Worm (Caenorhabditis elegans): ENCODE measurements around the gene cdh-12.

cdh-12 gene

DNA sequence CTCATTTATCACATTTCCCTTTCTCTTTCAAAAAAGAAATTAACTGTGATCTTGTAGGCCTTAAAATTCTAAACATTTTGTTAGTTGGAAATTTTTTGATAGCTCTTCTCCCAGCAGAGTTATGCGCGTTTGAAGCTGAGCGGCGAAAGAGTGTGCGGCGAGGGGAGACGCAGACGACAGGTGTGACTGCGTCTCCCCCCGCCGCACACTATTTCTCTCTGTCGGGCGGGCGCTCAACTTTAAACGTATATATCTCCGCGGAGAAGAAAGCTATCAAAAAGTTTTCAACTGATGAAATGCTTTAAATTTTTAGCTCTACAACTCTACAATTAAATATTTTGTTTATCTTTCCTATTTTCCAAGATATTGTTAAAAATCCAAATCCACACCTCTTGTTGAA lies 67.2 kb downstream of the cdh-12 start:
- TF ChIP-seq tbx-7 (tag; optimal IDR thresholded peaks at IDR 0.05) = no peak
- TF ChIP-seq fkh-6 (tag; optimal IDR thresholded peaks at IDR 0.05) = no peak
- TF ChIP-seq K09A11.1 (tag; optimal IDR thresholded peaks at IDR 0.05; ENCODE audit: insufficient read depth) = no peak
- TF ChIP-seq pqm-1 (tag; optimal IDR thresholded peaks at IDR 0.05) = no peak
- TF ChIP-seq ceh-24 (tag; optimal IDR thresholded peaks at IDR 0.05) = no peak
- TF ChIP-seq ceh-31 (tag; optimal IDR thresholded peaks at IDR 0.05) = no peak
- no peak for TF ChIP-seq unc-42 (tag; optimal IDR thresholded peaks at IDR 0.05)
- no peak for TF ChIP-seq ref-2 (tag; optimal IDR thresholded peaks at IDR 0.05)
- no peak for TF ChIP-seq dve-1 (tag; optimal IDR thresholded peaks at IDR 0.05)
- no peak for TF ChIP-seq ceh-19 (GFP tag; optimal IDR thresholded peaks at IDR 0.05)
- TF ChIP-seq pag-3 (tag; optimal IDR thresholded peaks at IDR 0.05; ENCODE audit: borderline replicate concordance) = no peak
- no peak for TF ChIP-seq T23F11.4 (GFP tag; optimal IDR thresholded peaks at IDR 0.05)

DNA sequence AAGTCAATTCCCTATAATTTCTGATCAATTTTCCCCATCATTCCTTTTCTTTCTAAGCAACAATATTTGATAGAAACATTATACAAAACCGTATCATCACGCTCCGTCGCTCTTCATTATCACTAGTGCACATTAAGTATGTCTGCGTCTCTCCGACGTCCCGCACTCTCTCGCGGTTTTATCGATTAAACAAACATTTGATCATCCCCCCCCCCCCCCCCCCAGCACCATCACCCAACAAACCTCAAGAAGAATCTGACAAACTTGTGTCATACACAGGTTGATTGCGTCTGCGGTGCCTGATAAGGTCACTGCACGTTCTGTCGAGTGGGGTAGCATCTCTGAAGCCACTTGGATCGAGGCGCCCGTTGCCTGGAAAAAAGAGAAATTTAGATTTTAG lies 68.2 kb downstream of the cdh-12 start:
- TF ChIP-seq pag-3 (tag; optimal IDR thresholded peaks at IDR 0.05; ENCODE audit: borderline replicate concordance) (no peak), pax-1 (tag; optimal IDR thresholded peaks at IDR 0.05) (peak; percentile 30), che-1 (tag; optimal IDR thresholded peaks at IDR 0.05) (no peak), elt-2 (tag; optimal IDR thresholded peaks at IDR 0.05) (peak; percentile 85)

DNA sequence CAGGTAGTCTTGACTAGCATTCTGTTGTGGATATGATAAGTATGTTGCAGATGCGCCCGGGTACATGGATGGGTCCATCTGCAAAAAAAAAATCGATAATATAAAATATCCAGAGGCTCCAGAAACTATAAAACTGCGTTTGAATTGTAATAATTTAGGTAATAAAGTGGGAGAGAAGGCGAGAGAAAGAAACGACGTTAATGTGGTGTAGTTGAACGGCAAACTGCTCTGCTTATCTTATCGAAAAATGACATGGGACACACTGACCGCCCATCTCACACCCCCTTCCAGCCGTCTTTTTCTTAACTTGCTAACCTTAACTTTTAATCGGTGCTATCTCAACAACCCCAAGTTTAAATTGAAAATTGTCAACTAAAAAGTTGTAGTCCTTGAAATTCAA lies 70.2 kb downstream of the cdh-12 start:
- TF ChIP-seq eyg-1 (tag; optimal IDR thresholded peaks at IDR 0.05) = no peak
- TF ChIP-seq elt-2 (tag; optimal IDR thresholded peaks at IDR 0.05) = peak; percentile 61

DNA sequence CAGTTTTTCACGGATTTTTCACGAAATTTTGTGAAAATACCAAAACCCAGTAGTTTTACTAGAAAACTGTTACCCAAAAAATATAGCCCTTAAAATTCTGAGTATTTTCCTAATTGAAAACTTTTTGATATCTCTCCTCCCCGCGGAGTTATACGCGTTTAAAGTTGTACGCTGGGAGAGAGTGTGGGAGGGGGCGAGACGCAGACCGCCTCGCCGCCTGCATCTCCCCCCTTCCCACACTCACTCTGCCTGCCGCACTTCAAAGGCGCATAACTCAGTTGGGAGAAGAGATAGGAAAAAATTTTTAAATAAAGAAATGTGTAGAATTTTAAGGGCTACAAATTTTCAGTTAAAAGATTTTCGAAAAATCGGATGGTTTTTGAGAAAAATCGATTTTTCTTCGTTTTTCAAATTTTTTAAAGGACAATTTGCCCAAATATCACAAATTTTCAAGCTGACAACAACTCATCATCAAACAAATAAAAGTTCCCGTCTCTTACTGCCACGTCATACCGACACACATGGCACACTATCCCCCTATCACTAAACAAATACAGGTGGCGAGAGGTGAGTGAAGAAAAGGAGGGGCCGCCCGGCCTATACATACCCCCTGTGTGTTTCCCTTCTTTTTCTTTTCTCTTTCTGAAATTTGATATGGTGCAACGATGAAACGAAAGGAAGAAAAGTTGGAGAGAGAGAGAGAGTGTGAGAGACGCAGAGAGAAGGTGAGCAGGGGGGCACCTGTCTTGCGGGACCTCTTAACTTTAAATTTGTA lies 71.7 kb downstream of the cdh-12 start:
- no peak for TF ChIP-seq nhr-11 (tag; optimal IDR thresholded peaks at IDR 0.05)
- TF ChIP-seq nfya-1 (tag; optimal IDR thresholded peaks at IDR 0.05) = peak; percentile 39
- TF ChIP-seq tbx-2 (tag; optimal IDR thresholded peaks at IDR 0.05) = peak; percentile 3
- TF ChIP-seq elt-2 (tag; optimal IDR thresholded peaks at IDR 0.05) = peak; percentile 28
- no peak for TF ChIP-seq dmd-4 (tag; optimal IDR thresholded peaks at IDR 0.05; ENCODE audit: borderline replicate concordance)
- TF ChIP-seq pqm-1 (tag; optimal IDR thresholded peaks at IDR 0.05) = no peak
- no peak for TF ChIP-seq pros-1 (tag; optimal IDR thresholded peaks at IDR 0.05)
- TF ChIP-seq dve-1 (tag; optimal IDR thresholded peaks at IDR 0.05) = peak; percentile 21
- no peak for TF ChIP-seq ceh-31 (tag; optimal IDR thresholded peaks at IDR 0.05)
- peak; percentile 30 for TF ChIP-seq ceh-18 (tag; optimal IDR thresholded peaks at IDR 0.05)
- TF ChIP-seq ceh-34 (tag; optimal IDR thresholded peaks at IDR 0.05) = peak; percentile 99

DNA sequence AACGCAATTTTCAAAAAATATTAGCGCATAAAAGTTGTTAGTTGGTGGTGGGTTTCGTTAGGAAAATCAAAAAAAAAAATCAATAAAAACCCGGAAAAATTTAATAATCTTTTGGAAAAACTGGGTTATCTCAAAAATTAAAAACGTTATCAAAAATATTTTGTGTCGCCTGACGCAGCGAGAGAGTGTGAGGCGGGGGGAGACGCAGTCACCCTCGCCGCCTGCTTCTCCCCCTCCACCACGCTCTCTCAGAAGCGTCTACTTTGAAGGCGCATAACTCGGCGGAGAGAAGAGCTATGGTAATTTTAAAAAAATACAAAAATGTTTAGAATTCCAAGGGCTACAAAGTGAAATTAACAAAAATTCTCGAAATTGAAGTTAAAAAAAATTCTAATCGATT lies 73.3 kb downstream of the cdh-12 start:
- no peak for TF ChIP-seq T23F11.4 (GFP tag; optimal IDR thresholded peaks at IDR 0.05)
- TF ChIP-seq ceh-22 (tag; optimal IDR thresholded peaks at IDR 0.05) = no peak
- TF ChIP-seq dve-1 (tag; optimal IDR thresholded peaks at IDR 0.05) = no peak
- no peak for TF ChIP-seq fax-1 (tag; optimal IDR thresholded peaks at IDR 0.05)
- no peak for TF ChIP-seq zip-5 (tag; optimal IDR thresholded peaks at IDR 0.05)
- TF ChIP-seq elt-2 (tag; optimal IDR thresholded peaks at IDR 0.05) = no peak
- TF ChIP-seq unc-55 (GFP tag; optimal IDR thresholded peaks at IDR 0.05) = no peak
- no peak for TF ChIP-seq pat-9 (tag; optimal IDR thresholded peaks at IDR 0.05)
- no peak for TF ChIP-seq madf-2 (tag; optimal IDR thresholded peaks at IDR 0.05)
- TF ChIP-seq lin-11 (tag; optimal IDR thresholded peaks at IDR 0.05) = no peak
- no peak for TF ChIP-seq pha-2 (tag; optimal IDR thresholded peaks at IDR 0.05)
- TF ChIP-seq ceh-6 (GFP tag; optimal IDR thresholded peaks at IDR 0.05) = no peak
- TF ChIP-seq F13H6.1 (tag; optimal IDR thresholded peaks at IDR 0.05) = no peak
- no peak for TF ChIP-seq ceh-2 (tag; optimal IDR thresholded peaks at IDR 0.05)
- TF ChIP-seq fkh-10 (GFP tag; optimal IDR thresholded peaks at IDR 0.05) = no peak
- TF ChIP-seq hlh-13 (GFP tag; optimal IDR thresholded peaks at IDR 0.05) = no peak

All from whole organism, late embryonic.